Worm (Caenorhabditis elegans): ENCODE measurements around the gene C08A9.3.

DNA sequence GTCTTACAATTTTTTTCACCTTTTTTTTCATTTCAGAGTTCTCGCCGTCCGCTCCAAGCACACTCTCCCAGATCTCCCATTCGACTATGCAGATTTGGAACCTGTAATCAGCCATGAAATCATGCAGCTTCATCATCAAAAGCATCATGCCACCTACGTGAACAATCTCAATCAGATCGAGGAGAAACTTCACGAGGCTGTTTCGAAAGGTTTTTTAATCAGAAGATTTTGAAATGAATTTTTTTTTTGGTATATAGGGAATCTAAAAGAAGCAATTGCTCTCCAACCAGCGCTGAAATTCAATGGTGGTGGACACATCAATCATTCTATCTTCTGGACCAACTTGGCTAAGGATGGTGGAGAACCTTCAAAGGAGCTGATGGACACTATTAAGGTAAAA lies at the start of gene C08A9.3:
- TF ChIP-seq klf-2 (GFP tag; conservative IDR thresholded peaks at IDR 0.05), result no peak
- no peak for TF ChIP-seq T22C8.4 (GFP tag; IDR thresholded peaks at IDR 0.05)
- no peak for TF ChIP-seq ztf-23 (GFP tag; IDR thresholded peaks at IDR 0.05)
- no peak for TF ChIP-seq ztf-29 (GFP tag; IDR thresholded peaks at IDR 0.05)
- TF ChIP-seq ref-1 (GFP tag; conservative IDR thresholded peaks at IDR 0.05), result no peak
- no peak for TF ChIP-seq flt-1 (GFP tag; IDR thresholded peaks at IDR 0.05)
- no peak for TF ChIP-seq tab-1 (GFP tag; IDR thresholded peaks at IDR 0.05)
